Fruit fly (Drosophila melanogaster) whole organism, embryonic: Measurements from ENCODE around the gene CG7987.
A peak's percentile ranks its signal among the peaks of the same experiment; 100 is the strongest.

Source experiments
- BtbVII ChIP-seq: fragments of 200-800 bp; sonication (Bioruptor generic); optimal IDR thresholded peaks from 3 replicates; lab custom pipeline; 2017; ENCODE audit warnings: missing biosample characterization, mild to moderate bottlenecking, missing genetic modification characterization
- CG11560 ChIP-seq: fragments of 200-800 bp; sonication (Bioruptor generic); IDR thresholded peaks from 3 replicates; pipeline ENCODE4 v1.3.6; 2022; ENCODE audit warnings: missing biosample characterization, missing genetic modification characterization
- CG11696 ChIP-seq: fragments of 200-800 bp; sonication (Bioruptor generic); IDR thresholded peaks from 2 replicates; pipeline ENCODE4 v1.3.6; 2022; ENCODE audit warnings: missing biosample characterization, missing genetic modification characterization
- CG1647 ChIP-seq: fragments of 200-800 bp; sonication (Bioruptor generic); optimal IDR thresholded peaks from 3 replicates; lab custom pipeline; 2016; ENCODE audit warnings: missing biosample characterization, missing genetic modification characterization
- CG17612 ChIP-seq: fragments of 200-800 bp; sonication (Bioruptor generic); IDR thresholded peaks from 2 replicates; pipeline ENCODE4 v1.3.6; 2022; ENCODE audit warnings: missing biosample characterization, missing genetic modification characterization
- CG18476 ChIP-seq: fragments of 200-800 bp; sonication (Bioruptor generic); optimal IDR thresholded peaks from 2 replicates; lab custom pipeline; 2016; ENCODE audit warnings: missing biosample characterization, mild to moderate bottlenecking, missing genetic modification characterization
- CG43689 ChIP-seq: fragments of 200-800 bp; sonication (Bioruptor generic); IDR thresholded peaks from 2 replicates; pipeline ENCODE4 v1.3.6; 2022; ENCODE audit warnings: missing biosample characterization, missing genetic modification characterization
- CG6813 ChIP-seq: fragments of 200-800 bp; sonication (Bioruptor generic); optimal IDR thresholded peaks from 2 replicates; lab custom pipeline; 2017; ENCODE audit warnings: missing biosample characterization, missing genetic modification characterization, mild to moderate bottlenecking, moderate library complexity, missing genetic modification reagents
- CG7839 ChIP-seq: fragments of 200-800 bp; sonication (Bioruptor generic); optimal IDR thresholded peaks from 3 replicates; lab custom pipeline; 2018; ENCODE audit warnings: missing biosample characterization, mild to moderate bottlenecking, missing genetic modification characterization, moderate library complexity
- CG9876 ChIP-seq: fragments of 200-800 bp; sonication (Bioruptor generic); optimal IDR thresholded peaks from 2 replicates; lab custom pipeline; 2016; ENCODE audit warnings: missing biosample characterization, missing genetic modification characterization
- Camta ChIP-seq: fragments of 200-800 bp; sonication (Bioruptor generic); optimal IDR thresholded peaks from 2 replicates; lab custom pipeline; 2016; ENCODE audit warnings: missing biosample characterization, missing genetic modification characterization
- CrebB ChIP-seq: fragments of 200-800 bp; sonication (Bioruptor generic); optimal IDR thresholded peaks from 3 replicates; lab custom pipeline; 2018; ENCODE audit warnings: missing biosample characterization, mild to moderate bottlenecking, missing genetic modification characterization
- Dfd ChIP-seq, 2 experiments: fragments of >200 bp; optimal IDR thresholded peaks; 2 replicates each; lab custom pipeline; 2017; ENCODE audit warnings: missing biosample characterization in 2 of 2, missing genetic modification characterization in 2 of 2
- Dip2 ChIP-seq: fragments of 200-800 bp; sonication (Bioruptor generic); IDR thresholded peaks from 2 replicates; pipeline ENCODE4 v1.3.6; 2022; ENCODE audit warnings: missing biosample characterization, missing genetic modification characterization
- Dll ChIP-seq: fragments of 200-800 bp; sonication (Bioruptor generic); IDR thresholded peaks from 4 replicates; pipeline ENCODE4 v1.3.6; 2022; ENCODE audit warnings: missing biosample characterization, missing genetic modification characterization; ENCODE audit not compliant: partially characterized antibody
- Doc3 ChIP-seq: fragments of 200-800 bp; sonication (Bioruptor generic); IDR thresholded peaks from 3 replicates; pipeline ENCODE4 v1.3.6; 2022; ENCODE audit warnings: missing biosample characterization, missing genetic modification characterization; ENCODE audit not compliant: partially characterized antibody
- Ets97D ChIP-seq: fragments of 200-800 bp; sonication (Bioruptor generic); optimal IDR thresholded peaks from 3 replicates; lab custom pipeline; 2016; ENCODE audit warnings: missing biosample characterization, missing genetic modification characterization
- HLH3B ChIP-seq: fragments of 200-800 bp; sonication (Bioruptor generic); IDR thresholded peaks from 2 replicates; pipeline ENCODE4 v1.3.6; 2022; ENCODE audit warnings: missing biosample characterization, missing genetic modification characterization
- HmgZ ChIP-seq: fragments of 200-800 bp; sonication (Bioruptor generic); optimal IDR thresholded peaks from 2 replicates; lab custom pipeline; 2018; ENCODE audit warnings: missing biosample characterization, mild to moderate bottlenecking, missing genetic modification characterization
- Jarid2 ChIP-seq: fragments of 200-800 bp; sonication (Bioruptor generic); optimal IDR thresholded peaks from 3 replicates; lab custom pipeline; 2017; ENCODE audit warnings: mild to moderate bottlenecking, missing biosample characterization, missing genetic modification reagents, missing genetic modification characterization
- Rfx ChIP-seq: fragments of 200-800 bp; sonication (Bioruptor generic); IDR thresholded peaks from 2 replicates; pipeline ENCODE4 v1.3.6; 2022; ENCODE audit warnings: missing biosample characterization, missing genetic modification characterization
- Scr ChIP-seq: fragments of 200-800 bp; sonication (Bioruptor generic); IDR thresholded peaks from 2 replicates; pipeline ENCODE4 v1.3.6; 2022; ENCODE audit warnings: missing biosample characterization, missing genetic modification characterization; ENCODE audit not compliant: partially characterized antibody
- Tbp ChIP-seq: fragments of >200 bp; optimal IDR thresholded peaks from 2 replicates; lab custom pipeline; 2018; ENCODE audit warnings: missing biosample characterization, missing genetic modification characterization
- bbx ChIP-seq: fragments of 200-800 bp; sonication (Bioruptor generic); IDR thresholded peaks from 2 replicates; pipeline ENCODE4 v1.3.6; 2022; ENCODE audit warnings: missing biosample characterization, missing genetic modification characterization; ENCODE audit not compliant: partially characterized antibody
- bsh ChIP-seq, 2 experiments: fragments of 200-800 bp; sonication (Bioruptor generic); optimal IDR thresholded peaks; 2 replicates each; lab custom pipeline; 2017 to 2018; ENCODE audit warnings: mild to moderate bottlenecking in 2 of 2, missing biosample characterization in 2 of 2, missing genetic modification characterization in 2 of 2, moderate library complexity in 1 of 2
- chn ChIP-seq: fragments of 200-800 bp; sonication (Bioruptor generic); optimal IDR thresholded peaks from 2 replicates; lab custom pipeline; 2016; ENCODE audit warnings: missing biosample characterization, missing genetic modification characterization
- crol ChIP-seq: fragments of 200-800 bp; sonication (Bioruptor generic); IDR thresholded peaks from 2 replicates; pipeline ENCODE4 v1.3.6; 2022; ENCODE audit warnings: missing biosample characterization, missing genetic modification characterization
- disco-r ChIP-seq: fragments of 200-800 bp; sonication (Bioruptor generic); optimal IDR thresholded peaks from 2 replicates; lab custom pipeline; 2016; ENCODE audit warnings: missing biosample characterization, missing genetic modification characterization
- dm ChIP-seq: fragments of 200-800 bp; sonication (Bioruptor generic); optimal IDR thresholded peaks from 3 replicates; lab custom pipeline; 2016; ENCODE audit warnings: missing biosample characterization, missing genetic modification characterization
- fd102C ChIP-seq: fragments of 200-800 bp; sonication (Bioruptor generic); optimal IDR thresholded peaks from 2 replicates; lab custom pipeline; 2018; ENCODE audit warnings: missing biosample characterization, mild to moderate bottlenecking, missing genetic modification characterization, moderate library complexity
- gem ChIP-seq: fragments of 200-800 bp; sonication (Bioruptor generic); optimal IDR thresholded peaks from 2 replicates; lab custom pipeline; 2019; ENCODE audit warnings: missing biosample characterization, mild to moderate bottlenecking, missing genetic modification characterization, moderate library complexity
- gt ChIP-seq: fragments of 200-800 bp; sonication (Bioruptor generic); IDR thresholded peaks from 2 replicates; pipeline ENCODE4 v1.3.6; 2022; ENCODE audit warnings: missing biosample characterization, missing genetic modification characterization
- hbn ChIP-seq: fragments of 200-800 bp; sonication (Bioruptor generic); IDR thresholded peaks from 2 replicates; pipeline ENCODE4 v1.3.6; 2022; ENCODE audit warnings: missing biosample characterization, missing genetic modification characterization; ENCODE audit not compliant: partially characterized antibody
- hkb ChIP-seq, 2 experiments: fragments of 200-800 bp in 1 of 2; fragments of >200 bp in 1 of 2; sonication (Bioruptor generic) in 1 of 2; IDR thresholded peaks in 1 of 2; optimal IDR thresholded peaks in 1 of 2; 2 replicates each; pipeline versions ENCODE4 v1.3.6 to Lab custom; 2017 to 2022; ENCODE audit warnings: missing biosample characterization in 1 of 2, missing genetic modification characterization in 1 of 2
- kay ChIP-seq: fragments of 200-800 bp; sonication (Bioruptor generic); optimal IDR thresholded peaks from 2 replicates; lab custom pipeline; 2016; ENCODE audit warnings: missing biosample characterization, missing genetic modification characterization
- mld ChIP-seq: fragments of 200-800 bp; sonication (Bioruptor generic); IDR thresholded peaks from 3 replicates; pipeline ENCODE4 v1.3.6; 2022; ENCODE audit warnings: missing biosample characterization, missing genetic modification characterization; ENCODE audit not compliant: partially characterized antibody
- nerfin-2 ChIP-seq: fragments of 200-800 bp; sonication (Bioruptor generic); IDR thresholded peaks from 2 replicates; pipeline ENCODE4 v1.3.6; 2022; ENCODE audit warnings: missing biosample characterization, missing genetic modification characterization; ENCODE audit not compliant: partially characterized antibody
- nmo ChIP-seq: fragments of 200-800 bp; sonication (Bioruptor generic); optimal IDR thresholded peaks from 2 replicates; lab custom pipeline; 2018; ENCODE audit warnings: missing biosample characterization, mild to moderate bottlenecking, missing genetic modification characterization, moderate library complexity
- peb ChIP-seq: fragments of 200-800 bp; sonication (Bioruptor generic); IDR thresholded peaks from 2 replicates; pipeline ENCODE4 v1.3.6; 2022; ENCODE audit warnings: missing biosample characterization, missing genetic modification characterization
- scrt ChIP-seq: fragments of 200-800 bp; sonication (Bioruptor generic); optimal IDR thresholded peaks from 2 replicates; lab custom pipeline; 2018; ENCODE audit warnings: missing biosample characterization, mild to moderate bottlenecking, missing genetic modification characterization, moderate library complexity
- seq ChIP-seq: fragments of 200-800 bp; sonication (Bioruptor generic); IDR thresholded peaks from 2 replicates; pipeline ENCODE4 v1.3.6; 2022; ENCODE audit warnings: missing biosample characterization, missing genetic modification characterization
- slp2 ChIP-seq: fragments of 200-800 bp; sonication (Bioruptor generic); optimal IDR thresholded peaks from 2 replicates; lab custom pipeline; 2016; ENCODE audit warnings: missing biosample characterization, missing genetic modification characterization
- sob ChIP-seq: fragments of 200-800 bp; sonication (Bioruptor generic); IDR thresholded peaks from 2 replicates; pipeline ENCODE4 v1.3.6; 2022; ENCODE audit warnings: missing biosample characterization, missing genetic modification characterization
- tll ChIP-seq, 2 experiments: fragments of 200-800 bp in 1 of 2; fragments of >200 bp in 1 of 2; sonication (Bioruptor generic) in 1 of 2; optimal IDR thresholded peaks; 2 replicates each; lab custom pipeline; 2017 to 2019; ENCODE audit warnings: missing biosample characterization in 2 of 2, missing genetic modification characterization in 2 of 2, mild to moderate bottlenecking in 1 of 2, moderate library complexity in 1 of 2
- usp ChIP-seq: fragments of >200 bp; optimal IDR thresholded peaks from 2 replicates; lab custom pipeline; 2017; ENCODE audit warnings: missing biosample characterization, missing genetic modification characterization
- vfl ChIP-seq: fragments of 200-800 bp; sonication (Bioruptor generic); optimal IDR thresholded peaks from 2 replicates; lab custom pipeline; 2016; ENCODE audit warnings: missing biosample characterization, missing genetic modification characterization
- wdn ChIP-seq: fragments of 200-800 bp; sonication (Bioruptor generic); IDR thresholded peaks from 2 replicates; pipeline ENCODE4 v1.3.6; 2022; ENCODE audit warnings: missing biosample characterization, missing genetic modification characterization
- wor ChIP-seq: fragments of 200-800 bp; sonication (Bioruptor generic); IDR thresholded peaks from 2 replicates; pipeline ENCODE4 v1.3.6; 2022; ENCODE audit warnings: missing biosample characterization, missing genetic modification characterization

CG7987 gene

DNA sequence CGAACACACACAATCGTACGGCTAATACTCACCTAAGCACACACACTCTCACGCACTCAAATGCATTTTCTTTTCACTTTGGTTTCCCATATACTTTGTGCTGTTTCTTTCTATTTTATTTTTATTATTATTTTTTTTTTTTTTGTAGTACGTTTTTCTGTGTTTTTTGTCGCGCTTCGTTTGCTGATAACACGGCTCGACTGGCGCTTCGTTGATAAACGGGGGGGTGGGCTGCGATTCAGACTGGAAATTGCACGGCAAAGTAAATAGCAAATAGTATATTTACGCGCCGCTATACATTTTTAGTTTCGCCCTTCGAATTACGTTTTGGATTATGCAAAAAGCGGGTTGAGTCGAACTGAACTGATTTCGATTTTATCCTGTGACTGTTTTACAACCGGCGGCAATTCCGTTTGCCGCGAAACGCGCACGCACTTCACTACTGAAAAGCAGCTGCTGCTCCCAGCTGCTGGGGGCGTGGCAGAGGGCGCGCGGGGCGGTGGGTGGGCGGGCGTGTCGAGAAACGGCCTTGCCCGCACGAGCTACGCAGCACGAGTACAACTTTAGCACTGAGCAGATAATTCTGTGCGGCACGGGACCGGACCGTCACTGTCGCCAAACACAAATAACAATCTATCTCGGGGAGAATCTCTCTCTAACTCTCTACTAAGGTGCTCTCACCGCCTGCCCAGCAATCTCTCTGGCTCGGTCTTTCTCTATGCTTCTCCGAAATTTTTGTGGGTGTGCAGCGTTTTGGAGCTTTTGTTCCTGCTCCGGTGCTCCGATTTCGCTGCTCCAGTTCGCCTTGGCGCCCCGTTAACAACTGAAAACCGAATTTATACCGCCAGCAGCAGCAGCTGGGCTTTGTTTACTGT is 18.0 kb downstream of the CG7987 start, which contains the start of gene Pde6 (continued):
- no peak for TF ChIP-seq gt
- TF ChIP-seq usp (GFP tag; lab: Kevin White, UChicago): no peak
- TF ChIP-seq nerfin-2: no peak
- no peak for TF ChIP-seq slp2 (GFP tag; lab: Kevin White, UChicago)
- no peak for TF ChIP-seq Dfd (GFP tag; optimal IDR thresholded peaks at IDR 0.05; lab: Kevin White, UChicago)
- no peak for TF ChIP-seq Dll (GFP tag; lab: Robert Waterston, UW)
- TF ChIP-seq wor: no peak
- no peak for TF ChIP-seq dm
- no peak for TF ChIP-seq CrebB (tag; lab: Kevin White, UChicago)
- no peak for TF ChIP-seq vfl (GFP tag; lab: Kevin White, UChicago)
- no peak for TF ChIP-seq CG11696 (GFP tag; lab: Robert Waterston, UW)
- TF ChIP-seq scrt (GFP tag; lab: Kevin White, UChicago): no peak
- TF ChIP-seq mld (GFP tag; lab: Robert Waterston, UW): no peak
- no peak for TF ChIP-seq HmgZ
- no peak for TF ChIP-seq Tbp
- TF ChIP-seq BtbVII (GFP tag; lab: Kevin White, UChicago): no peak
- peak; percentile 92 for TF ChIP-seq crol (GFP tag; lab: Robert Waterston, UW)
- no peak for TF ChIP-seq disco-r
- TF ChIP-seq CG6813: no peak
- no peak for TF ChIP-seq sob (GFP tag; lab: Robert Waterston, UW)
- TF ChIP-seq tll (GFP tag; optimal IDR thresholded peaks at IDR 0.05; lab: Kevin White, UChicago): no peak
- TF ChIP-seq chn (GFP tag; lab: Kevin White, UChicago): no peak
- no peak for TF ChIP-seq HLH3B (GFP tag; lab: Robert Waterston, UW)
- no peak for TF ChIP-seq CG11560
- 0 out of 2 replicates have a peak, but pooled peaks have one; percentile 19 for TF ChIP-seq Rfx (GFP tag; lab: Robert Waterston, UW)
- 0 out of 2 replicates have a peak, but pooled peaks have one; percentile 20 for TF ChIP-seq Scr (GFP tag; lab: Robert Waterston, UW)
- TF ChIP-seq seq: no peak
- TF ChIP-seq gem: no peak
- TF ChIP-seq Dip2 (GFP tag; lab: Robert Waterston, UW): no peak
- TF ChIP-seq CG18476 (GFP tag; lab: Kevin White, UChicago): no peak
- 0 out of 2 replicates have a peak, but pooled peaks have one; percentile 14 for TF ChIP-seq CG17612 (GFP tag; lab: Robert Waterston, UW)
- TF ChIP-seq Jarid2 (GFP tag; lab: Kevin White, UChicago): peak; percentile 82
- TF ChIP-seq kay (GFP tag; lab: Kevin White, UChicago): no peak
- no peak for TF ChIP-seq CG1647
- peak; percentile 27; the same call in 1 of the 2 replicates for TF ChIP-seq bbx (GFP tag; lab: Robert Waterston, UW)
- TF ChIP-seq Doc3 (GFP tag; lab: Robert Waterston, UW): no peak
- no peak for TF ChIP-seq Camta (GFP tag; lab: Kevin White, UChicago)
- TF ChIP-seq hkb (optimal IDR thresholded peaks at IDR 0.05; lab: Kevin White, UChicago): no peak
- TF ChIP-seq hkb (GFP tag; IDR thresholded peaks at IDR 0.05; lab: Robert Waterston, UW): no peak
- TF ChIP-seq fd102C (GFP tag; lab: Kevin White, UChicago): no peak
- no peak for TF ChIP-seq CG43689 (GFP tag; lab: Robert Waterston, UW)
- TF ChIP-seq Ets97D (GFP tag; lab: Kevin White, UChicago): no peak
- TF ChIP-seq peb (GFP tag; lab: Robert Waterston, UW): no peak
- 0 out of 2 replicates have a peak, but pooled peaks have one; percentile 30 for TF ChIP-seq wdn
- no peak for TF ChIP-seq CG7839 (tag; lab: Kevin White, UChicago)
- peak in 1 of 2 experiments; percentile 78 for TF ChIP-seq bsh (GFP tag; optimal IDR thresholded peaks at IDR 0.05; lab: Kevin White, UChicago)
- no peak for TF ChIP-seq nmo (GFP tag; lab: Kevin White, UChicago)
- no peak for TF ChIP-seq CG9876 (GFP tag; lab: Kevin White, UChicago)
- no peak; the same call in 1 of the 2 replicates for TF ChIP-seq hbn (GFP tag; lab: Robert Waterston, UW)
